Worm (Caenorhabditis elegans) whole organism, L1 larva: Measurements from ENCODE around the gene spd-3.

ENCODE experiments used
- alr-1 ChIP-seq: fragments of 200-800 bp; sonication (Bioruptor generic); optimal IDR thresholded peaks from 2 replicates; lab custom pipeline; 2018; ENCODE audit warnings: borderline replicate concordance, mild to moderate bottlenecking, missing genetic modification characterization, missing compliant biosample characterization
- blmp-1 ChIP-seq: fragments of 150-350 bp; optimal IDR thresholded peaks from 2 replicates; lab custom pipeline; 2014; ENCODE audit warnings: missing biosample characterization, missing genetic modification characterization
- ceh-63 ChIP-seq: fragments of 200-800 bp; sonication (Bioruptor generic); optimal IDR thresholded peaks from 2 replicates; lab custom pipeline; 2018; ENCODE audit warnings: mild to moderate bottlenecking, missing genetic modification characterization, missing compliant biosample characterization
- ceh-8 ChIP-seq: fragments of 200-800 bp; sonication (Bioruptor generic); optimal IDR thresholded peaks from 2 replicates; lab custom pipeline; 2018; ENCODE audit warnings: mild to moderate bottlenecking, missing genetic modification characterization, moderate library complexity, missing compliant biosample characterization
- ceh-82 ChIP-seq, 3 experiments: fragments of 150-350 bp in 1 of 3; sonication (generic microtip) in 2 of 3; optimal IDR thresholded peaks; 2 replicates each; lab custom pipeline; 2014 to 2017; ENCODE audit warnings: missing biosample characterization in 3 of 3, missing genetic modification characterization in 3 of 3
- ceh-88 ChIP-seq: fragments of 200-800 bp; sonication (Bioruptor generic); IDR thresholded peaks from 2 replicates; pipeline ENCODE4 v1.3.6; 2022; ENCODE audit warnings: missing genetic modification characterization, missing compliant biosample characterization
- ceh-90 ChIP-seq: sonication (generic microtip); optimal IDR thresholded peaks from 2 replicates; lab custom pipeline; 2016; ENCODE audit warnings: missing genetic modification characterization, missing compliant biosample characterization
- dsc-1 ChIP-seq: sonication (generic microtip); optimal IDR thresholded peaks from 2 replicates; lab custom pipeline; 2016; ENCODE audit warnings: mild to moderate bottlenecking, missing genetic modification characterization, missing compliant biosample characterization
- egl-13 ChIP-seq: sonication (generic microtip); optimal IDR thresholded peaks from 2 replicates; lab custom pipeline; 2016; ENCODE audit warnings: missing genotype, missing genetic modification reagents, missing genetic modification characterization, missing compliant biosample characterization
- egl-27 ChIP-seq, 2 experiments: fragments of 150-350 bp in 1 of 2; sonication (generic microtip); optimal IDR thresholded peaks; 3 replicates each; lab custom pipeline; 2017 to 2018; ENCODE audit warnings: missing biosample characterization in 2 of 2, missing genetic modification characterization in 2 of 2, missing genetic modification reagents in 2 of 2
- elt-2 ChIP-seq: sonication (generic microtip); optimal IDR thresholded peaks from 2 replicates; lab custom pipeline; 2016; ENCODE audit warnings: missing genetic modification characterization, mild to moderate bottlenecking, inconsistent platforms, missing compliant biosample characterization, missing genetic modification reagents
- ets-5 ChIP-seq: fragments of 200-800 bp; sonication (Bioruptor generic); IDR thresholded peaks from 2 replicates; pipeline ENCODE4 v1.3.6; 2022; ENCODE audit warnings: missing genetic modification characterization, missing compliant biosample characterization
- fkh-10 ChIP-seq: sonication (generic microtip); optimal IDR thresholded peaks from 2 replicates; lab custom pipeline; 2017; ENCODE audit warnings: missing biosample characterization, missing genetic modification reagents, missing genetic modification characterization
- hlh-17 ChIP-seq: fragments of 200-800 bp; sonication (Bioruptor generic); optimal IDR thresholded peaks from 2 replicates; lab custom pipeline; 2018; ENCODE audit warnings: missing genetic modification characterization, mild to moderate bottlenecking, missing compliant biosample characterization, moderate library complexity, borderline replicate concordance
- hlh-4 ChIP-seq: sonication (generic microtip); optimal IDR thresholded peaks from 2 replicates; lab custom pipeline; 2016; ENCODE audit warnings: mild to moderate bottlenecking, missing genetic modification characterization, missing compliant biosample characterization
- isw-1 ChIP-seq: fragments of 200-800 bp; sonication (Bioruptor generic); IDR thresholded peaks from 2 replicates; pipeline ENCODE4 v1.3.6; 2022; ENCODE audit warnings: missing genetic modification characterization, missing compliant biosample characterization
- lin-13 ChIP-seq: fragments of 150-350 bp; optimal IDR thresholded peaks from 2 replicates; lab custom pipeline; 2014; ENCODE audit warnings: missing biosample characterization, missing genetic modification reagents, missing genetic modification characterization
- lin-14 ChIP-seq: fragments of 200-800 bp; sonication (Bioruptor generic); optimal IDR thresholded peaks from 2 replicates; lab custom pipeline; 2018; ENCODE audit warnings: mild to moderate bottlenecking, missing genetic modification characterization, moderate library complexity, missing compliant biosample characterization
- lin-35 ChIP-seq, 2 experiments: fragments of 150-350 bp; optimal IDR thresholded peaks; 2 replicates each; lab custom pipeline; 2014; ENCODE audit warnings: missing biosample characterization in 2 of 2, missing genetic modification characterization in 2 of 2, missing genetic modification reagents in 2 of 2
- lsy-2 ChIP-seq, 2 experiments: fragments of 150-350 bp; optimal IDR thresholded peaks; 2 replicates each; lab custom pipeline; 2014; ENCODE audit warnings: missing biosample characterization in 2 of 2, missing genetic modification characterization in 2 of 2
- mdl-1 ChIP-seq, 2 experiments: fragments of 150-350 bp; optimal IDR thresholded peaks; 2 replicates each; lab custom pipeline; 2014 to 2017; ENCODE audit warnings: missing biosample characterization in 2 of 2, missing genetic modification characterization in 2 of 2, inconsistent platforms in 1 of 2
- mep-1 ChIP-seq: fragments of 150-350 bp; optimal IDR thresholded peaks from 2 replicates; lab custom pipeline; 2014; ENCODE audit warnings: missing biosample characterization, missing genetic modification characterization
- nhr-19 ChIP-seq: fragments of 200-800 bp; sonication (Bioruptor generic); conservative IDR thresholded peaks from 2 replicates; pipeline ENCODE4 v1.3.6; 2022; ENCODE audit warnings: missing genetic modification characterization, missing compliant biosample characterization
- nhr-20 ChIP-seq: sonication (generic microtip); optimal IDR thresholded peaks from 2 replicates; lab custom pipeline; 2016; ENCODE audit warnings: mild to moderate bottlenecking, missing genetic modification characterization, missing compliant biosample characterization
- nhr-28 ChIP-seq: fragments of 150-350 bp; optimal IDR thresholded peaks from 2 replicates; lab custom pipeline; 2014; ENCODE audit warnings: missing biosample characterization, missing genetic modification characterization
- nhr-71 ChIP-seq: sonication (generic microtip); optimal IDR thresholded peaks from 2 replicates; lab custom pipeline; 2016; ENCODE audit warnings: mild to moderate bottlenecking, missing genetic modification characterization, moderate library complexity, missing compliant biosample characterization
- nhr-84 ChIP-seq: sonication (generic microtip); optimal IDR thresholded peaks from 2 replicates; lab custom pipeline; 2017; ENCODE audit warnings: missing biosample characterization, missing genetic modification characterization
- pag-3 ChIP-seq: sonication (generic microtip); optimal IDR thresholded peaks from 2 replicates; lab custom pipeline; 2017; ENCODE audit warnings: missing genetic modification characterization, mild to moderate bottlenecking, missing compliant biosample characterization, antibody characterized with exemption, borderline replicate concordance; ENCODE audit not compliant: insufficient read depth
- rnt-1 ChIP-seq: sonication (generic microtip); optimal IDR thresholded peaks from 2 replicates; lab custom pipeline; 2016; ENCODE audit warnings: mild to moderate bottlenecking, missing genetic modification characterization, moderate library complexity, missing compliant biosample characterization
- skn-1 ChIP-seq: fragments of 150-350 bp; optimal IDR thresholded peaks from 2 replicates; lab custom pipeline; 2014; ENCODE audit warnings: missing biosample characterization, missing genetic modification characterization
- snu-23 ChIP-seq: sonication (generic microtip); optimal IDR thresholded peaks from 2 replicates; lab custom pipeline; 2016; ENCODE audit warnings: missing genetic modification characterization, missing compliant biosample characterization
- unc-130 ChIP-seq: fragments of 150-350 bp; optimal IDR thresholded peaks from 2 replicates; lab custom pipeline; 2017; ENCODE audit warnings: missing biosample characterization, missing genetic modification characterization, inconsistent platforms
- unc-30 ChIP-seq: sonication (generic microtip); optimal IDR thresholded peaks from 2 replicates; lab custom pipeline; 2017; ENCODE audit warnings: missing biosample characterization, missing genetic modification characterization
- unc-98 ChIP-seq: fragments of 200-800 bp; sonication (Bioruptor generic); IDR thresholded peaks from 2 replicates; pipeline ENCODE4 v1.3.6; 2022; ENCODE audit warnings: missing genetic modification characterization, missing compliant biosample characterization
- xbp-1 ChIP-seq: sonication (generic microtip); optimal IDR thresholded peaks from 2 replicates; lab custom pipeline; 2016; ENCODE audit warnings: missing genetic modification characterization, missing compliant biosample characterization
- zag-1 ChIP-seq: fragments of 150-350 bp; optimal IDR thresholded peaks from 2 replicates; lab custom pipeline; 2014; ENCODE audit warnings: missing biosample characterization, missing genetic modification characterization
- ztf-11 ChIP-seq, 2 experiments: sonication (generic microtip); optimal IDR thresholded peaks; 2 replicates each; lab custom pipeline; 2016 to 2017; ENCODE audit warnings: missing genetic modification characterization in 2 of 2, missing biosample characterization in 1 of 2, missing compliant biosample characterization in 1 of 2
- ztf-4 ChIP-seq: fragments of 150-350 bp; optimal IDR thresholded peaks from 2 replicates; lab custom pipeline; 2014; ENCODE audit warnings: missing biosample characterization, missing genetic modification characterization

The spd-3 gene

ce11 chrIV:6748491-6748890, 14.0 kb upstream of the spd-3 start, which contains the start of gene lin-45 (continued):
- no peak for TF ChIP-seq pag-3 (tag; lab: Kevin White, UChicago)
- no peak for TF ChIP-seq egl-27 (tag; optimal IDR thresholded peaks at IDR 0.05; lab: Kevin White, UChicago)
- no peak for TF ChIP-seq unc-98 (GFP tag; lab: Robert Waterston, UW)
- TF ChIP-seq ceh-63 (GFP tag; lab: Kevin White, UChicago): no peak
- peak; percentile 8 for TF ChIP-seq snu-23 (GFP tag; lab: Kevin White, UChicago)
- TF ChIP-seq fkh-10 (GFP tag; lab: Kevin White, UChicago): no peak
- no peak for TF ChIP-seq hlh-17 (GFP tag; lab: Kevin White, UChicago)
- TF ChIP-seq lsy-2 (tag; optimal IDR thresholded peaks at IDR 0.05; lab: Kevin White, UChicago): peak in 1 of 2 experiments; percentile 12
- TF ChIP-seq skn-1: no peak
- no peak for TF ChIP-seq ceh-90 (tag; lab: Kevin White, UChicago)
- peak in 1 of 2 experiments; percentile 43 for TF ChIP-seq mdl-1 (tag; optimal IDR thresholded peaks at IDR 0.05; lab: Kevin White, UChicago)
- TF ChIP-seq elt-2 (tag; lab: Kevin White, UChicago): no peak
- TF ChIP-seq ztf-11 (tag; optimal IDR thresholded peaks at IDR 0.05; lab: Kevin White, UChicago): no peak
- TF ChIP-seq nhr-20 (tag; lab: Kevin White, UChicago): no peak
- no peak for TF ChIP-seq nhr-84
- TF ChIP-seq ets-5 (GFP tag; lab: Robert Waterston, UW): no peak
- no peak for TF ChIP-seq unc-30 (tag; lab: Kevin White, UChicago)
- TF ChIP-seq lin-35 (GFP tag; optimal IDR thresholded peaks at IDR 0.05; lab: Kevin White, UChicago): no peak
- TF ChIP-seq ztf-4 (tag; lab: Kevin White, UChicago): no peak
- no peak for TF ChIP-seq egl-13 (tag; lab: Kevin White, UChicago)
- TF ChIP-seq lin-13 (GFP tag; lab: Kevin White, UChicago): no peak
- TF ChIP-seq unc-130: peak; percentile 31
- no peak for TF ChIP-seq xbp-1 (tag; lab: Kevin White, UChicago)
- peak; percentile 14 for TF ChIP-seq ceh-8 (GFP tag; lab: Kevin White, UChicago)
- TF ChIP-seq alr-1 (tag; lab: Kevin White, UChicago): no peak
- no peak for TF ChIP-seq ceh-82 (tag; optimal IDR thresholded peaks at IDR 0.05; lab: Kevin White, UChicago)
- no peak for TF ChIP-seq zag-1
- peak; percentile 54 for TF ChIP-seq lin-14 (GFP tag; lab: Kevin White, UChicago)
- no peak for TF ChIP-seq nhr-28 (tag; lab: Kevin White, UChicago)
- TF ChIP-seq isw-1 (GFP tag; lab: Robert Waterston, UW): no peak
- no peak for TF ChIP-seq hlh-4 (tag; lab: Kevin White, UChicago)
- TF ChIP-seq ceh-88 (GFP tag; lab: Robert Waterston, UW): no peak

DNA sequence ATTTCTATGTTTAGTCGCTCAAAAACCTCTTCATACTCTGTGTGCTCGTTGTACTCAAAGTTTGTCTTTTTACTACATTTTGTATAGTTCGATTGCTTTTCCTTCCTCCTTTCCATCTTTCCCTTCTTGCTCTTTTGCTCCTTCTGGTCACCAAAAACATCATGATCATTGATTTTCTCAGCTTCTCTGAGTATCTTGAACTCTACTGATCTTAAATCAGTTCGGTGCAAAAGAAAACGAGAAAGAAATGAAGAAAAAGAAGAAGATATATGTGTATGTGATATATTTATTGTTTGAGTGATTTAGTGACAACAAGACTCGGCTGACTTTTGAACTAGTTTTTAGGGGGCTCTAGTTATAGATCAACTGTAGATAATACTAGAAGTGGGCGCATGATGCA, 12.4 kb upstream of the spd-3 start:
- no peak for TF ChIP-seq elt-2 (tag; lab: Kevin White, UChicago)
- peak in 1 of 2 experiments; percentile 22 for TF ChIP-seq lsy-2 (tag; optimal IDR thresholded peaks at IDR 0.05; lab: Kevin White, UChicago)
- TF ChIP-seq dsc-1 (tag; lab: Kevin White, UChicago): peak; percentile 16
- TF ChIP-seq lin-13 (GFP tag; lab: Kevin White, UChicago): no peak
- peak; percentile 58 for TF ChIP-seq rnt-1 (tag; lab: Kevin White, UChicago)
- peak; percentile 22 for TF ChIP-seq snu-23 (GFP tag; lab: Kevin White, UChicago)
- TF ChIP-seq ztf-11 (tag; optimal IDR thresholded peaks at IDR 0.05; lab: Kevin White, UChicago): no peak
- no peak for TF ChIP-seq blmp-1 (tag; lab: Kevin White, UChicago)
- TF ChIP-seq xbp-1 (tag; lab: Kevin White, UChicago): no peak
- no peak for TF ChIP-seq unc-30 (tag; lab: Kevin White, UChicago)
- TF ChIP-seq nhr-20 (tag; lab: Kevin White, UChicago): peak; percentile 6
- TF ChIP-seq lin-14 (GFP tag; lab: Kevin White, UChicago): peak; percentile 55
- TF ChIP-seq nhr-71 (tag; lab: Kevin White, UChicago): peak; percentile 68
- TF ChIP-seq nhr-19: 0 out of 2 replicates have a peak, but pooled peaks have one; percentile 25
- TF ChIP-seq mep-1 (tag; lab: Kevin White, UChicago): peak; percentile 9
